Worm (Caenorhabditis elegans): ENCODE measurements around the gene nstp-1.

- no peak for TF ChIP-seq nhr-28 (tag; optimal IDR thresholded peaks at IDR 0.05)
- no peak for TF ChIP-seq ZK546.5 (tag; optimal IDR thresholded peaks at IDR 0.05)
- TF ChIP-seq fkh-10 (GFP tag; optimal IDR thresholded peaks at IDR 0.05), result peak; percentile 43
- TF ChIP-seq skn-1 (tag; optimal IDR thresholded peaks at IDR 0.05), result no peak
- no peak for TF ChIP-seq elt-3 (tag; optimal IDR thresholded peaks at IDR 0.05)
- no peak for TF ChIP-seq fos-1 (tag; optimal IDR thresholded peaks at IDR 0.05)
- TF ChIP-seq mdl-1 (tag; optimal IDR thresholded peaks at IDR 0.05), result no peak
- no peak for TF ChIP-seq ztf-11 (tag; optimal IDR thresholded peaks at IDR 0.05)
- TF ChIP-seq snpc-4 (tag; optimal IDR thresholded peaks at IDR 0.05), result no peak
- TF ChIP-seq nhr-11 (tag; optimal IDR thresholded peaks at IDR 0.05), result no peak
These were observed 41.2 kb upstream of the nstp-1 start for ce11 chrIV:8943430-8943829.
